Worm (Caenorhabditis elegans) whole organism, L4 larva: Measurements from ENCODE around the gene clec-76.

Source experiments
- D1046.2 ChIP-seq: fragments of 200-800 bp; sonication (Bioruptor generic); IDR thresholded peaks from 2 replicates; pipeline ENCODE4 v1.3.6; 2022; ENCODE audit warnings: missing genetic modification characterization, missing compliant biosample characterization
- Y75B8A.6 ChIP-seq: fragments of 200-800 bp; sonication (Bioruptor generic); IDR thresholded peaks from 2 replicates; pipeline ENCODE4 v1.3.6; 2022; ENCODE audit warnings: missing genetic modification reagents, missing genetic modification characterization, missing compliant biosample characterization
- ZK337.2 ChIP-seq: fragments of 200-800 bp; sonication (Bioruptor generic); IDR thresholded peaks from 2 replicates; pipeline ENCODE4 v1.3.6; 2022; ENCODE audit warnings: missing genetic modification reagents, missing genetic modification characterization, missing compliant biosample characterization
- ceh-82 ChIP-seq: sonication (generic microtip); optimal IDR thresholded peaks from 2 replicates; lab custom pipeline; 2017; ENCODE audit warnings: missing biosample characterization, missing genetic modification characterization
- cey-2 ChIP-seq: sonication (generic microtip); optimal IDR thresholded peaks from 3 replicates; lab custom pipeline; 2017; ENCODE audit warnings: missing genetic modification characterization, mild to moderate bottlenecking, missing compliant biosample characterization, antibody characterized with exemption, borderline replicate concordance; ENCODE audit not compliant: insufficient read depth
- daf-16 ChIP-seq, 3 experiments: sonication (generic microtip); optimal IDR thresholded peaks; 2 replicates each; lab custom pipeline; 2016 to 2017; ENCODE audit warnings: missing genetic modification characterization in 3 of 3, missing genetic modification reagents in 3 of 3, mild to moderate bottlenecking in 2 of 3, missing compliant biosample characterization in 2 of 3, missing biosample characterization in 1 of 3, moderate library complexity in 1 of 3
- daf-8 ChIP-seq: fragments of 200-800 bp; sonication (Bioruptor generic); IDR thresholded peaks from 2 replicates; pipeline ENCODE4 v1.3.6; 2022; ENCODE audit warnings: missing genetic modification characterization, missing compliant biosample characterization
- dmd-6 ChIP-seq: fragments of 200-800 bp; sonication (Bioruptor generic); IDR thresholded peaks from 2 replicates; pipeline ENCODE4 v1.3.6; 2022; ENCODE audit warnings: missing genetic modification reagents, missing genetic modification characterization, missing compliant biosample characterization
- duxl-1 ChIP-seq: sonication (generic microtip); optimal IDR thresholded peaks from 2 replicates; lab custom pipeline; 2016; ENCODE audit warnings: mild to moderate bottlenecking, missing genetic modification characterization, moderate library complexity, missing compliant biosample characterization; ENCODE audit not compliant: poor library complexity
- dve-1 ChIP-seq: sonication (generic microtip); optimal IDR thresholded peaks from 2 replicates; lab custom pipeline; 2017; ENCODE audit warnings: antibody characterized with exemption, mild to moderate bottlenecking, missing genetic modification characterization, missing compliant biosample characterization; ENCODE audit not compliant: insufficient read depth
- egl-27 ChIP-seq: sonication (generic microtip); optimal IDR thresholded peaks from 3 replicates; lab custom pipeline; 2017; ENCODE audit warnings: missing biosample characterization, missing genetic modification reagents, missing genetic modification characterization
- fkh-10 ChIP-seq: fragments of 150-350 bp; optimal IDR thresholded peaks from 2 replicates; lab custom pipeline; 2014; ENCODE audit warnings: missing biosample characterization, missing genetic modification reagents, missing genetic modification characterization
- fos-1 ChIP-seq: fragments of 150-350 bp; optimal IDR thresholded peaks from 2 replicates; lab custom pipeline; 2014; ENCODE audit warnings: missing biosample characterization, missing genetic modification characterization
- hlh-11 ChIP-seq: fragments of 200-800 bp; sonication (Bioruptor generic); optimal IDR thresholded peaks from 2 replicates; lab custom pipeline; 2018; ENCODE audit warnings: mild to moderate bottlenecking, missing genetic modification characterization, missing compliant biosample characterization
- jun-1 ChIP-seq: fragments of 150-350 bp; optimal IDR thresholded peaks from 2 replicates; lab custom pipeline; 2014; ENCODE audit warnings: missing biosample characterization, missing genetic modification reagents, missing genetic modification characterization
- lin-1 ChIP-seq: fragments of 200-800 bp; sonication (Bioruptor generic); IDR thresholded peaks from 2 replicates; pipeline ENCODE4 v1.3.6; 2022; ENCODE audit warnings: missing genetic modification reagents, missing genetic modification characterization, missing compliant biosample characterization
- lin-13 ChIP-seq: fragments of 150-350 bp; optimal IDR thresholded peaks from 2 replicates; lab custom pipeline; 2014; ENCODE audit warnings: missing biosample characterization, missing genetic modification reagents, missing genetic modification characterization
- lin-29 ChIP-seq: fragments of 200-800 bp; sonication (Bioruptor generic); IDR thresholded peaks from 2 replicates; pipeline ENCODE4 v1.3.6; 2022; ENCODE audit warnings: missing genetic modification reagents, missing genetic modification characterization, missing compliant biosample characterization
- lir-3 ChIP-seq: sonication (generic microtip); optimal IDR thresholded peaks from 2 replicates; lab custom pipeline; 2016; ENCODE audit warnings: mild to moderate bottlenecking, missing genetic modification characterization, missing compliant biosample characterization
- mdl-1 ChIP-seq, 2 experiments: fragments of 150-350 bp in 1 of 2; sonication (generic microtip) in 1 of 2; optimal IDR thresholded peaks; 2 replicates each; lab custom pipeline; 2014 to 2017; ENCODE audit warnings: missing biosample characterization in 2 of 2, missing genetic modification characterization in 2 of 2
- mxl-3 ChIP-seq: fragments of 200-800 bp; sonication (Bioruptor generic); optimal IDR thresholded peaks from 2 replicates; lab custom pipeline; 2018; ENCODE audit warnings: mild to moderate bottlenecking, missing genetic modification characterization, missing compliant biosample characterization
- nhr-111 ChIP-seq: fragments of 200-800 bp; sonication (Bioruptor generic); optimal IDR thresholded peaks from 2 replicates; lab custom pipeline; 2018; ENCODE audit warnings: mild to moderate bottlenecking, missing genetic modification characterization, missing compliant biosample characterization
- nhr-28 ChIP-seq: fragments of 150-350 bp; optimal IDR thresholded peaks from 2 replicates; lab custom pipeline; 2014; ENCODE audit warnings: missing biosample characterization, missing genetic modification characterization
- nhr-41 ChIP-seq: fragments of 200-800 bp; sonication (Bioruptor generic); IDR thresholded peaks from 2 replicates; pipeline ENCODE4 v1.3.6; 2022; ENCODE audit warnings: missing genetic modification reagents, missing genetic modification characterization, missing compliant biosample characterization
- nhr-42 ChIP-seq: fragments of 200-800 bp; sonication (Bioruptor generic); IDR thresholded peaks from 2 replicates; pipeline ENCODE4 v1.3.6; 2022; ENCODE audit warnings: missing genetic modification characterization, missing compliant biosample characterization
- nhr-77 ChIP-seq: fragments of 150-350 bp; optimal IDR thresholded peaks from 2 replicates; lab custom pipeline; 2014; ENCODE audit warnings: missing biosample characterization, missing genetic modification characterization
- php-3 ChIP-seq: fragments of 200-800 bp; sonication (Bioruptor generic); IDR thresholded peaks from 2 replicates; pipeline ENCODE4 v1.3.6; 2022; ENCODE audit warnings: missing genetic modification reagents, missing genetic modification characterization, missing compliant biosample characterization
- pqm-1 ChIP-seq: sonication (generic microtip); optimal IDR thresholded peaks from 2 replicates; lab custom pipeline; 2017; ENCODE audit warnings: missing biosample characterization, missing genetic modification characterization
- skn-1 ChIP-seq: fragments of 150-350 bp; optimal IDR thresholded peaks from 2 replicates; lab custom pipeline; 2014; ENCODE audit warnings: missing biosample characterization, missing genetic modification characterization
- snpc-4 ChIP-seq: fragments of 150-350 bp; optimal IDR thresholded peaks from 2 replicates; lab custom pipeline; 2014; ENCODE audit warnings: missing biosample characterization, missing genetic modification characterization
- spr-1 ChIP-seq: sonication (generic microtip); optimal IDR thresholded peaks from 2 replicates; lab custom pipeline; 2016; ENCODE audit warnings: mild to moderate bottlenecking, missing genetic modification characterization, missing compliant biosample characterization
- tag-97 ChIP-seq: fragments of 200-800 bp; sonication (Bioruptor generic); IDR thresholded peaks from 2 replicates; pipeline ENCODE4 v1.3.6; 2022; ENCODE audit warnings: missing genetic modification characterization, missing compliant biosample characterization
- tra-1 ChIP-seq: fragments of 200-800 bp; sonication (Bioruptor generic); IDR thresholded peaks from 2 replicates; pipeline ENCODE4 v1.3.6; 2022; ENCODE audit warnings: missing genetic modification reagents, missing genetic modification characterization, missing compliant biosample characterization
- unc-62 ChIP-seq, 3 experiments: fragments of 150-350 bp in 1 of 3; sonication (generic microtip); optimal IDR thresholded peaks in 2 of 3; peaks in 1 of 3; 1 replicate in 1 of 3; 2 replicates in 2 of 3; lab custom pipeline; 2014 to 2017; ENCODE audit warnings: missing biosample characterization in 3 of 3, missing genetic modification characterization in 3 of 3, missing genetic modification reagents in 3 of 3, missing genotype in 1 of 3
- zag-1 ChIP-seq: fragments of 150-350 bp; optimal IDR thresholded peaks from 2 replicates; lab custom pipeline; 2014; ENCODE audit warnings: missing biosample characterization, missing genetic modification characterization
- zfp-2 ChIP-seq: sonication (generic microtip); optimal IDR thresholded peaks from 2 replicates; lab custom pipeline; 2016; ENCODE audit warnings: mild to moderate bottlenecking, missing genetic modification characterization, missing compliant biosample characterization
- ztf-11 ChIP-seq: fragments of 150-350 bp; optimal IDR thresholded peaks from 2 replicates; lab custom pipeline; 2014; ENCODE audit warnings: missing biosample characterization, missing genetic modification characterization

Gene clec-76

ce11 chrIV:3943003-3943402, 22.0 kb upstream of the clec-76 start, which contains the start of gene Y46C8AL.11:
TSS of gene Y46C8AL.11 (plus strand) at chrIV:3943303.
- TF ChIP-seq lir-3 (tag; lab: Kevin White, UChicago) (no peak), ztf-11 (tag; lab: Kevin White, UChicago) (no peak), D1046.2 (no peak), spr-1 (tag; lab: Kevin White, UChicago) (no peak), ZK337.2 (GFP tag; lab: Robert Waterston, UW) (no peak), lin-29 (GFP tag; lab: Robert Waterston, UW) (no peak), dmd-6 (GFP tag; lab: Robert Waterston, UW) (no peak), skn-1 (no peak), zfp-2 (no peak), cey-2 (tag; lab: Kevin White, UChicago) (no peak), nhr-111 (GFP tag; lab: Kevin White, UChicago) (no peak), daf-8 (GFP tag; lab: Robert Waterston, UW) (no peak), zag-1 (tag; lab: Kevin White, UChicago) (no peak), tag-97 (GFP tag; lab: Robert Waterston, UW) (no peak), mdl-1 (tag; optimal IDR thresholded peaks at IDR 0.05; lab: Kevin White, UChicago) (no peak), duxl-1 (tag; lab: Kevin White, UChicago) (no peak), nhr-42 (no peak), fos-1 (tag; lab: Kevin White, UChicago) (no peak), lin-13 (no peak), fkh-10 (GFP tag; lab: Kevin White, UChicago) (no peak)

- TF ChIP-seq tra-1: 0 out of 2 replicates have a peak, but pooled peaks have one; percentile 31
- TF ChIP-seq nhr-28 (tag; lab: Kevin White, UChicago): peak; percentile 99
- TF ChIP-seq dve-1 (tag; lab: Kevin White, UChicago): no peak
- no peak for TF ChIP-seq ceh-82
- TF ChIP-seq hlh-11: peak; percentile 66
- no peak for TF ChIP-seq nhr-41 (GFP tag; lab: Robert Waterston, UW)
- peak; percentile 5 for TF ChIP-seq mxl-3 (GFP tag; lab: Kevin White, UChicago)
- TF ChIP-seq Y75B8A.6 (GFP tag; lab: Robert Waterston, UW): 0 out of 2 replicates have a peak, but pooled peaks have one; percentile 7
- TF ChIP-seq unc-62 (GFP tag; optimal IDR thresholded peaks at IDR 0.05 in 1 of 2; lab: Kevin White, UChicago): peak in 1 of 2 experiments; percentile 51
- no peak for TF ChIP-seq unc-62 (tag; optimal IDR thresholded peaks at IDR 0.05; lab: Kevin White, UChicago)
- TF ChIP-seq daf-16 (GFP tag; optimal IDR thresholded peaks at IDR 0.05; lab: Kevin White, UChicago): no peak
- TF ChIP-seq daf-16 (tag; optimal IDR thresholded peaks at IDR 0.05; lab: Kevin White, UChicago): peak; percentile 97
- peak; percentile 98 for TF ChIP-seq pqm-1
- TF ChIP-seq nhr-77 (tag; lab: Kevin White, UChicago): peak; percentile 88
- TF ChIP-seq jun-1 (tag; lab: Kevin White, UChicago): no peak
- TF ChIP-seq egl-27 (tag; lab: Kevin White, UChicago): no peak
- TF ChIP-seq dmd-6 (GFP tag; lab: Robert Waterston, UW): peak; percentile 92
- TF ChIP-seq snpc-4 (tag; lab: Kevin White, UChicago): no peak
- peak; percentile 34; the same call in 1 of the 2 replicates for TF ChIP-seq php-3 (GFP tag; lab: Robert Waterston, UW)
- peak in 1 of 2 experiments; percentile 50 for TF ChIP-seq mdl-1 (tag; optimal IDR thresholded peaks at IDR 0.05; lab: Kevin White, UChicago)
- TF ChIP-seq lin-1 (GFP tag; lab: Robert Waterston, UW): peak; percentile 49; the same call in 1 of the 2 replicates
Measured at ce11 chrIV:3944459-3944858, 20.6 kb upstream of the clec-76 start, which contains the start of gene clec-72. TSS of gene clec-72 (plus strand) at chrIV:3944816.
